Worm (Caenorhabditis elegans): ENCODE results near the gene str-149.

DNA sequence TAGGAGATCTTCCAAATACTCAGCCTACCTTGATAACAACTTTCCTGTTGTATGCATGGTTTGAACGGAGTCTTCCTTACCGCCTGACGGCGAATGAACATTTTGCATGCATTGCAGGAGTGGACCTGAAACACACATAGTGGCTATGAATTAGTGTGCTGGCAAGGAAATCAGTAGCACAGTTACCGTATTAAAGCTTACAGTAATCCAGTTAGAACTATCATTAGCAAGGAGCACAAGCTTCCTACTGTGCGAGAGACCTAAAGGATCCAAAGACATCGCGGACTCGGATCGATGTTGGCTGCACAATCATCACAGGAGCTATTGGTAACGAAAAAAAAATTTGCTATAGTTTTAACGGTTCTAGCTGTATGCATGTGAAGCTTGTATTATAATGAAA is 2.6 kb upstream of the str-149 start, which contains the start of gene nhr-233:
- TF ChIP-seq tbx-11 (GFP tag; IDR thresholded peaks at IDR 0.05), result no peak
- TF ChIP-seq F13C5.2 (tag; optimal IDR thresholded peaks at IDR 0.05), result no peak
- TF ChIP-seq hmg-4 (GFP tag; optimal IDR thresholded peaks at IDR 0.05), result no peak
- TF ChIP-seq pes-1 (GFP tag; IDR thresholded peaks at IDR 0.05), result no peak
- TF ChIP-seq flt-1 (GFP tag; IDR thresholded peaks at IDR 0.05), result no peak
- TF ChIP-seq ceh-13 (GFP tag; optimal IDR thresholded peaks at IDR 0.05), result no peak
